Worm (Caenorhabditis elegans) whole organism, late embryonic: ENCODE measurements around the gene chil-6.

Experiments
- C08G9.2 ChIP-seq: sonication (generic microtip); optimal IDR thresholded peaks from 2 replicates; lab custom pipeline; 2016; ENCODE audit warnings: mild to moderate bottlenecking, missing genetic modification characterization, moderate library complexity, missing compliant biosample characterization
- C38D4.7 ChIP-seq: fragments of 200-800 bp; sonication (Bioruptor generic); optimal IDR thresholded peaks from 2 replicates; lab custom pipeline; 2018; ENCODE audit warnings: mild to moderate bottlenecking, missing genetic modification characterization, moderate library complexity, missing compliant biosample characterization
- F13H6.1 ChIP-seq: sonication (generic microtip); optimal IDR thresholded peaks from 2 replicates; lab custom pipeline; 2016; ENCODE audit warnings: missing genetic modification characterization, missing compliant biosample characterization
- T23F11.4 ChIP-seq: fragments of 200-800 bp; sonication (Bioruptor generic); optimal IDR thresholded peaks from 2 replicates; lab custom pipeline; 2018; ENCODE audit warnings: mild to moderate bottlenecking, missing genetic modification characterization, missing compliant biosample characterization
- Y22D7AL.16 ChIP-seq: sonication (generic microtip); optimal IDR thresholded peaks from 2 replicates; lab custom pipeline; 2016; ENCODE audit warnings: missing genetic modification characterization, missing compliant biosample characterization
- ahr-1 ChIP-seq: sonication (generic microtip); optimal IDR thresholded peaks from 2 replicates; lab custom pipeline; 2016; ENCODE audit warnings: missing genetic modification characterization, missing compliant biosample characterization
- ceh-14 ChIP-seq: sonication (generic microtip); optimal IDR thresholded peaks from 2 replicates; lab custom pipeline; 2016; ENCODE audit warnings: missing genotype, missing genetic modification characterization, missing compliant biosample characterization
- ceh-18 ChIP-seq: sonication (generic microtip); optimal IDR thresholded peaks from 2 replicates; lab custom pipeline; 2016; ENCODE audit warnings: missing genetic modification characterization, missing compliant biosample characterization
- ceh-22 ChIP-seq: sonication (generic microtip); optimal IDR thresholded peaks from 2 replicates; lab custom pipeline; 2017; ENCODE audit warnings: missing biosample characterization, missing genetic modification characterization
- ceh-24 ChIP-seq: sonication (generic microtip); optimal IDR thresholded peaks from 2 replicates; lab custom pipeline; 2016; ENCODE audit warnings: mild to moderate bottlenecking, missing genetic modification characterization, missing compliant biosample characterization
- ceh-30 ChIP-seq: fragments of 150-350 bp; optimal IDR thresholded peaks from 2 replicates; lab custom pipeline; 2014; ENCODE audit warnings: missing biosample characterization, missing genetic modification characterization
- ceh-31 ChIP-seq: sonication (generic microtip); optimal IDR thresholded peaks from 2 replicates; lab custom pipeline; 2016; ENCODE audit warnings: missing genetic modification characterization, missing compliant biosample characterization
- ceh-34 ChIP-seq: sonication (generic microtip); optimal IDR thresholded peaks from 2 replicates; lab custom pipeline; 2016; ENCODE audit warnings: mild to moderate bottlenecking, missing genetic modification characterization, missing compliant biosample characterization
- ceh-48 ChIP-seq: sonication (generic microtip); optimal IDR thresholded peaks from 2 replicates; lab custom pipeline; 2016; ENCODE audit warnings: missing genetic modification characterization, inconsistent platforms, missing compliant biosample characterization
- ceh-6 ChIP-seq: fragments of 200-800 bp; sonication (Bioruptor generic); optimal IDR thresholded peaks from 2 replicates; lab custom pipeline; 2018; ENCODE audit warnings: mild to moderate bottlenecking, missing genetic modification characterization, missing compliant biosample characterization
- ceh-9 ChIP-seq: sonication (generic microtip); optimal IDR thresholded peaks from 2 replicates; lab custom pipeline; 2016; ENCODE audit warnings: mild to moderate bottlenecking, missing genetic modification characterization, inconsistent platforms, missing compliant biosample characterization
- dmd-4 ChIP-seq: sonication (generic microtip); optimal IDR thresholded peaks from 2 replicates; lab custom pipeline; 2016; ENCODE audit warnings: borderline replicate concordance, missing genetic modification characterization, missing compliant biosample characterization
- elt-4 ChIP-seq: sonication (generic microtip); optimal IDR thresholded peaks from 2 replicates; lab custom pipeline; 2016; ENCODE audit warnings: missing genetic modification characterization, missing compliant biosample characterization
- eyg-1 ChIP-seq: sonication (generic microtip); optimal IDR thresholded peaks from 2 replicates; lab custom pipeline; 2016; ENCODE audit warnings: missing genotype, missing genetic modification characterization, missing compliant biosample characterization
- fkh-10 ChIP-seq: fragments of 150-350 bp; optimal IDR thresholded peaks from 2 replicates; lab custom pipeline; 2014; ENCODE audit warnings: missing biosample characterization, missing genetic modification reagents, missing genetic modification characterization
- gmeb-2 ChIP-seq: sonication (generic microtip); optimal IDR thresholded peaks from 2 replicates; lab custom pipeline; 2016; ENCODE audit warnings: missing genetic modification characterization, inconsistent platforms, missing compliant biosample characterization
- hlh-13 ChIP-seq: fragments of 200-800 bp; sonication (Bioruptor generic); optimal IDR thresholded peaks from 2 replicates; lab custom pipeline; 2018; ENCODE audit warnings: mild to moderate bottlenecking, missing genetic modification characterization, missing compliant biosample characterization
- lin-11 ChIP-seq: fragments of 200-800 bp; sonication (Bioruptor generic); optimal IDR thresholded peaks from 2 replicates; lab custom pipeline; 2018; ENCODE audit warnings: mild to moderate bottlenecking, missing genetic modification characterization, missing compliant biosample characterization
- madf-2 ChIP-seq: sonication (generic microtip); optimal IDR thresholded peaks from 2 replicates; lab custom pipeline; 2017; ENCODE audit warnings: missing genetic modification characterization, missing compliant biosample characterization
- nfya-1 ChIP-seq: sonication (generic microtip); optimal IDR thresholded peaks from 2 replicates; lab custom pipeline; 2017; ENCODE audit warnings: missing genetic modification characterization, mild to moderate bottlenecking, missing compliant biosample characterization, antibody characterized with exemption, moderate library complexity
- nhr-11 ChIP-seq: fragments of 150-350 bp; optimal IDR thresholded peaks from 2 replicates; lab custom pipeline; 2014; ENCODE audit warnings: missing biosample characterization, missing genetic modification characterization
- nhr-232 ChIP-seq: sonication (generic microtip); optimal IDR thresholded peaks from 2 replicates; lab custom pipeline; 2016; ENCODE audit warnings: missing genetic modification characterization, missing compliant biosample characterization
- odd-2 ChIP-seq: sonication (generic microtip); optimal IDR thresholded peaks from 2 replicates; lab custom pipeline; 2017; ENCODE audit warnings: antibody characterized with exemption, mild to moderate bottlenecking, missing genetic modification characterization, missing compliant biosample characterization
- pat-9 ChIP-seq: fragments of 200-800 bp; sonication (Bioruptor generic); optimal IDR thresholded peaks from 2 replicates; lab custom pipeline; 2018; ENCODE audit warnings: mild to moderate bottlenecking, missing genetic modification characterization, moderate library complexity, missing compliant biosample characterization
- pax-1 ChIP-seq: fragments of 150-350 bp; optimal IDR thresholded peaks from 2 replicates; lab custom pipeline; 2014; ENCODE audit warnings: missing biosample characterization, missing genetic modification characterization
- pha-4 ChIP-seq: fragments of 150-350 bp; optimal IDR thresholded peaks from 2 replicates; lab custom pipeline; 2018; ENCODE audit warnings: missing biosample characterization, missing genetic modification reagents, missing genetic modification characterization
- pqm-1 ChIP-seq: sonication (generic microtip); optimal IDR thresholded peaks from 2 replicates; lab custom pipeline; 2016; ENCODE audit warnings: missing genetic modification characterization, missing compliant biosample characterization
- pros-1 ChIP-seq: fragments of 150-350 bp; optimal IDR thresholded peaks from 2 replicates; lab custom pipeline; 2014; ENCODE audit warnings: missing biosample characterization, missing genetic modification reagents, missing genetic modification characterization
- sdc-2 ChIP-seq: sonication (generic microtip); optimal IDR thresholded peaks from 2 replicates; lab custom pipeline; 2016; ENCODE audit warnings: missing genotype, missing genetic modification characterization, missing compliant biosample characterization
- sox-2 ChIP-seq: fragments of 200-800 bp; sonication (Bioruptor generic); IDR thresholded peaks from 2 replicates; pipeline ENCODE4 v1.3.6; 2022; ENCODE audit warnings: missing genetic modification reagents, missing genetic modification characterization, missing compliant biosample characterization
- sox-4 ChIP-seq: sonication (generic microtip); optimal IDR thresholded peaks from 2 replicates; lab custom pipeline; 2017; ENCODE audit warnings: mild to moderate bottlenecking, missing genetic modification characterization, inconsistent platforms, missing compliant biosample characterization
- syd-9 ChIP-seq: sonication (generic microtip); optimal IDR thresholded peaks from 2 replicates; lab custom pipeline; 2016; ENCODE audit warnings: mild to moderate bottlenecking, missing genetic modification characterization, moderate library complexity, missing compliant biosample characterization
- tbx-2 ChIP-seq: sonication (generic microtip); optimal IDR thresholded peaks from 2 replicates; lab custom pipeline; 2016; ENCODE audit warnings: missing genetic modification characterization, missing compliant biosample characterization
- tbx-7 ChIP-seq: sonication (generic microtip); optimal IDR thresholded peaks from 2 replicates; lab custom pipeline; 2016; ENCODE audit warnings: missing genotype, missing genetic modification characterization, missing compliant biosample characterization
- ttx-3 ChIP-seq: sonication (generic microtip); optimal IDR thresholded peaks from 2 replicates; lab custom pipeline; 2016; ENCODE audit warnings: missing genetic modification reagents, missing genetic modification characterization, missing compliant biosample characterization
- unc-3 ChIP-seq, 2 experiments: fragments of 200-800 bp in 1 of 2; sonication (Bioruptor generic) in 1 of 2; sonication (generic microtip) in 1 of 2; conservative IDR thresholded peaks in 1 of 2; optimal IDR thresholded peaks in 1 of 2; 2 replicates each; pipeline versions ENCODE4 v1.3.6 to Lab custom; 2016 to 2022; ENCODE audit warnings: missing compliant biosample characterization in 2 of 2, missing genetic modification characterization in 2 of 2, missing genetic modification reagents in 1 of 2
- unc-42 ChIP-seq: sonication (generic microtip); optimal IDR thresholded peaks from 2 replicates; lab custom pipeline; 2016; ENCODE audit warnings: missing genotype, missing genetic modification characterization, missing compliant biosample characterization
- unc-55 ChIP-seq: sonication (generic microtip); optimal IDR thresholded peaks from 2 replicates; lab custom pipeline; 2017; ENCODE audit warnings: missing biosample characterization, missing genetic modification reagents, missing genetic modification characterization
- zip-5 ChIP-seq: sonication (generic microtip); optimal IDR thresholded peaks from 2 replicates; lab custom pipeline; 2016; ENCODE audit warnings: missing genetic modification characterization, missing compliant biosample characterization
- ztf-16 ChIP-seq: sonication (generic microtip); optimal IDR thresholded peaks from 2 replicates; lab custom pipeline; 2017; ENCODE audit warnings: missing genetic modification characterization, missing compliant biosample characterization

The chil-6 gene

ce11 chrII:9888549-9888948 is 30.9 kb upstream of the chil-6 start:
- TF ChIP-seq C08G9.2 (tag; lab: Kevin White, UChicago) (no peak), pros-1 (tag; lab: Kevin White, UChicago) (no peak), madf-2 (tag; lab: Kevin White, UChicago) (no peak), ztf-16 (tag; lab: Kevin White, UChicago) (no peak), odd-2 (tag; lab: Kevin White, UChicago) (no peak), ceh-9 (no peak), unc-55 (GFP tag; lab: Kevin White, UChicago) (no peak), ceh-31 (tag; lab: Kevin White, UChicago) (no peak), unc-3 (GFP tag; conservative IDR thresholded peaks at IDR 0.05; lab: Robert Waterston, UW) (no peak), unc-3 (tag; optimal IDR thresholded peaks at IDR 0.05; lab: Kevin White, UChicago) (no peak), unc-42 (tag; lab: Kevin White, UChicago) (no peak), pqm-1 (no peak), hlh-13 (GFP tag; lab: Kevin White, UChicago) (no peak), elt-4 (no peak), ceh-48 (tag; lab: Kevin White, UChicago) (no peak), syd-9 (no peak), Y22D7AL.16 (no peak), sdc-2 (tag; lab: Kevin White, UChicago) (no peak), tbx-2 (tag; lab: Kevin White, UChicago) (no peak), gmeb-2 (tag; lab: Kevin White, UChicago) (no peak), pat-9 (no peak)

ce11 chrII:9886216-9886615 is 28.5 kb upstream of the chil-6 start, which contains the start of gene algn-8:
algn-8 (minus strand) TSS chrII:9886442.
- TF ChIP-seq Y22D7AL.16 (no peak), lin-11 (no peak)

ce11 chrII:9880826-9881225 is 23.1 kb upstream of the chil-6 start, which contains the start of gene C08H9.15:
C08H9.15 (plus strand) TSS chrII:9881193.
- TF ChIP-seq nhr-11 (no peak), unc-42 (tag; lab: Kevin White, UChicago) (no peak), unc-3 (GFP tag; conservative IDR thresholded peaks at IDR 0.05; lab: Robert Waterston, UW) (no peak), unc-3 (tag; optimal IDR thresholded peaks at IDR 0.05; lab: Kevin White, UChicago) (no peak), ceh-14 (tag; lab: Kevin White, UChicago) (no peak), ztf-16 (tag; lab: Kevin White, UChicago) (no peak), pros-1 (tag; lab: Kevin White, UChicago) (no peak), unc-55 (GFP tag; lab: Kevin White, UChicago) (no peak), ttx-3 (no peak), pha-4 (tag; lab: Kevin White, UChicago) (no peak), T23F11.4 (GFP tag; lab: Kevin White, UChicago) (no peak), tbx-7 (tag; lab: Kevin White, UChicago) (no peak), sox-2 (GFP tag; lab: Robert Waterston, UW) (no peak), eyg-1 (tag; lab: Kevin White, UChicago) (no peak), fkh-10 (GFP tag; lab: Kevin White, UChicago) (no peak), ceh-6 (no peak), dmd-4 (tag; lab: Kevin White, UChicago) (no peak)

ce11 chrII:9879815-9880214 is 22.1 kb upstream of the chil-6 start:
- no peak for TF ChIP-seq ceh-24 (tag; lab: Kevin White, UChicago)
- no peak for TF ChIP-seq sox-4
- no peak for TF ChIP-seq pha-4 (tag; lab: Kevin White, UChicago)
- no peak for TF ChIP-seq ceh-34 (tag; lab: Kevin White, UChicago)
- TF ChIP-seq ahr-1 (tag; lab: Kevin White, UChicago) = no peak
- no peak for TF ChIP-seq pax-1 (tag; lab: Kevin White, UChicago)
- no peak for TF ChIP-seq ceh-6
- TF ChIP-seq ceh-18 = no peak
- TF ChIP-seq pat-9 = no peak
- no peak for TF ChIP-seq ceh-30 (tag; lab: Kevin White, UChicago)
- no peak for TF ChIP-seq ztf-16 (tag; lab: Kevin White, UChicago)
- TF ChIP-seq zip-5 (tag; lab: Kevin White, UChicago) = no peak
- no peak for TF ChIP-seq nhr-232 (tag; lab: Kevin White, UChicago)
- no peak for TF ChIP-seq C38D4.7 (GFP tag; lab: Kevin White, UChicago)
- TF ChIP-seq unc-42 (tag; lab: Kevin White, UChicago) = no peak
- no peak for TF ChIP-seq ceh-22
- no peak for TF ChIP-seq F13H6.1 (tag; lab: Kevin White, UChicago)
- no peak for TF ChIP-seq nfya-1 (tag; lab: Kevin White, UChicago)
